Worm (Caenorhabditis elegans): ENCODE data around the gene Y47D7A.18.

Y47D7A.18 gene

ce11 chrV:4377622-4378021 lies 39.0 kb downstream of the Y47D7A.18 start, which contains the start of gene F32D1.8:
Gene F32D1.8 (minus strand): TSS chrV:4377722.
- TF ChIP-seq ceh-13 (GFP tag; optimal IDR thresholded peaks at IDR 0.05): no peak
- TF ChIP-seq ceh-36 (tag; optimal IDR thresholded peaks at IDR 0.05): no peak
- no peak for TF ChIP-seq hmbx-1 (tag; optimal IDR thresholded peaks at IDR 0.05)
- no peak for TF ChIP-seq flt-1 (GFP tag; IDR thresholded peaks at IDR 0.05)
- TF ChIP-seq aly-1 (tag; optimal IDR thresholded peaks at IDR 0.05): no peak
- no peak for TF ChIP-seq hmg-4 (GFP tag; optimal IDR thresholded peaks at IDR 0.05)
- TF ChIP-seq tra-4 (tag; optimal IDR thresholded peaks at IDR 0.05): no peak
- no peak for TF ChIP-seq scrt-1 (GFP tag; IDR thresholded peaks at IDR 0.05)
- no peak for TF ChIP-seq ama-1 (optimal IDR thresholded peaks at IDR 0.05)
- TF ChIP-seq tbx-11 (GFP tag; IDR thresholded peaks at IDR 0.05): no peak
- TF ChIP-seq sea-1 (GFP tag; conservative IDR thresholded peaks at IDR 0.05): no peak
- TF ChIP-seq pes-1 (GFP tag; IDR thresholded peaks at IDR 0.05): no peak
- TF ChIP-seq B0310.2 (tag; optimal IDR thresholded peaks at IDR 0.05): no peak
- TF ChIP-seq F13C5.2 (tag; optimal IDR thresholded peaks at IDR 0.05): no peak
- TF ChIP-seq hnd-1 (tag; optimal IDR thresholded peaks at IDR 0.05): no peak

ce11 chrV:4375807-4376564 lies 40.6 kb downstream of the Y47D7A.18 start, which contains the start of gene F32D1.7:
Gene F32D1.7 (minus strand): TSS chrV:4376173.
- no peak for TF ChIP-seq scrt-1 (GFP tag; IDR thresholded peaks at IDR 0.05)
- TF ChIP-seq sea-1 (GFP tag; conservative IDR thresholded peaks at IDR 0.05): no peak
- no peak for TF ChIP-seq tra-4 (tag; optimal IDR thresholded peaks at IDR 0.05)
- TF ChIP-seq flt-1 (GFP tag; IDR thresholded peaks at IDR 0.05): no peak
- TF ChIP-seq tbx-11 (GFP tag; IDR thresholded peaks at IDR 0.05): no peak
- TF ChIP-seq pes-1 (GFP tag; IDR thresholded peaks at IDR 0.05): no peak
- TF ChIP-seq ama-1 (optimal IDR thresholded peaks at IDR 0.05): no peak
- no peak for TF ChIP-seq ceh-13 (GFP tag; optimal IDR thresholded peaks at IDR 0.05)
- no peak for TF ChIP-seq tbx-37 (GFP tag; conservative IDR thresholded peaks at IDR 0.05)

ce11 chrV:4374625-4375024 lies 42.0 kb downstream of the Y47D7A.18 start, which contains the start of gene neg-1:
Gene neg-1 (minus strand): TSS chrV:4374874.
- TF ChIP-seq pes-1 (GFP tag; IDR thresholded peaks at IDR 0.05) (no peak), F13C5.2 (tag; optimal IDR thresholded peaks at IDR 0.05) (no peak), ceh-36 (tag; optimal IDR thresholded peaks at IDR 0.05) (no peak), hmbx-1 (tag; optimal IDR thresholded peaks at IDR 0.05) (no peak), ets-7 (tag; optimal IDR thresholded peaks at IDR 0.05) (no peak), tbx-11 (GFP tag; IDR thresholded peaks at IDR 0.05) (no peak), hnd-1 (tag; optimal IDR thresholded peaks at IDR 0.05) (no peak), sea-1 (GFP tag; conservative IDR thresholded peaks at IDR 0.05) (no peak), hmg-4 (GFP tag; optimal IDR thresholded peaks at IDR 0.05) (no peak), scrt-1 (GFP tag; IDR thresholded peaks at IDR 0.05) (no peak), aly-1 (tag; optimal IDR thresholded peaks at IDR 0.05) (no peak), flt-1 (GFP tag; IDR thresholded peaks at IDR 0.05) (no peak), ceh-13 (GFP tag; optimal IDR thresholded peaks at IDR 0.05) (no peak), B0310.2 (tag; optimal IDR thresholded peaks at IDR 0.05) (no peak)

ce11 chrV:4373656-4374055 lies 43.0 kb downstream of the Y47D7A.18 start:
- TF ChIP-seq scrt-1 (GFP tag; IDR thresholded peaks at IDR 0.05) (no peak), pes-1 (GFP tag; IDR thresholded peaks at IDR 0.05) (no peak), sea-1 (GFP tag; conservative IDR thresholded peaks at IDR 0.05) (no peak), hmbx-1 (tag; optimal IDR thresholded peaks at IDR 0.05) (no peak), ama-1 (optimal IDR thresholded peaks at IDR 0.05) (no peak), tra-4 (tag; optimal IDR thresholded peaks at IDR 0.05) (no peak), aly-1 (tag; optimal IDR thresholded peaks at IDR 0.05) (no peak), F13C5.2 (tag; optimal IDR thresholded peaks at IDR 0.05) (no peak), tbx-37 (GFP tag; conservative IDR thresholded peaks at IDR 0.05) (no peak), ets-7 (tag; optimal IDR thresholded peaks at IDR 0.05) (no peak)

DNA sequence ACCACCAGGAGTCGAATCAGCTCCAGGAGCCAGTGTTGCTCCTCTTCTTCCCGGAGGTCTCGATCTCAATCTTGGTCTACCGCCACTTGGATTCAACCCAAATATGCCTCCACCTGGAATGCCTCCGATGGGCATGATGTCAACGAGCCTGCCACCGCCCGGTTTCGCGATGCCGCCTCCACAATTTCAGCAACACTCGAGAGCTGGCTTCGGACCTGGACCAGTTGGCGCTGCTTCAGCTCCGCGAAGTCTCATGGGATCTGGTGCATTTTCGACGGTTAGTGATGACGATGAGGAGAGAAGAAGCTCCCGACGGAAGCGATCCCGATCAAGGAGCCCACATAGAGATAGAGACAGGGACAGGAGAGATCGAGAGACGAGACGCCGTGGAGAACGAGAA lies 43.6 kb downstream of the Y47D7A.18 start:
- TF ChIP-seq sea-1 (GFP tag; conservative IDR thresholded peaks at IDR 0.05): no peak
- TF ChIP-seq ceh-13 (GFP tag; optimal IDR thresholded peaks at IDR 0.05): no peak
- TF ChIP-seq hnd-1 (tag; optimal IDR thresholded peaks at IDR 0.05): no peak
- TF ChIP-seq tra-4 (tag; optimal IDR thresholded peaks at IDR 0.05): no peak
- no peak for TF ChIP-seq pes-1 (GFP tag; IDR thresholded peaks at IDR 0.05)
- TF ChIP-seq hmbx-1 (tag; optimal IDR thresholded peaks at IDR 0.05): no peak
- no peak for TF ChIP-seq tbx-37 (GFP tag; conservative IDR thresholded peaks at IDR 0.05)
- TF ChIP-seq tbx-11 (GFP tag; IDR thresholded peaks at IDR 0.05): no peak
- TF ChIP-seq ama-1 (optimal IDR thresholded peaks at IDR 0.05): no peak
- TF ChIP-seq aly-1 (tag; optimal IDR thresholded peaks at IDR 0.05): no peak
- no peak for TF ChIP-seq F13C5.2 (tag; optimal IDR thresholded peaks at IDR 0.05)
- no peak for TF ChIP-seq scrt-1 (GFP tag; IDR thresholded peaks at IDR 0.05)
- no peak for TF ChIP-seq ets-7 (tag; optimal IDR thresholded peaks at IDR 0.05)
- TF ChIP-seq hmg-4 (GFP tag; optimal IDR thresholded peaks at IDR 0.05): no peak
- no peak for TF ChIP-seq ceh-36 (tag; optimal IDR thresholded peaks at IDR 0.05)
- TF ChIP-seq flt-1 (GFP tag; IDR thresholded peaks at IDR 0.05): no peak
- TF ChIP-seq B0310.2 (tag; optimal IDR thresholded peaks at IDR 0.05): no peak

ce11 chrV:4371309-4371933 lies 45.2 kb downstream of the Y47D7A.18 start, which contains the start of the genes gmpr-1 and fipp-1:
Gene gmpr-1 (minus strand): TSS chrV:4371383.
Gene fipp-1 (plus strand): TSS chrV:4371807.
- no peak for TF ChIP-seq scrt-1 (GFP tag; IDR thresholded peaks at IDR 0.05)
- no peak for TF ChIP-seq tra-4 (tag; optimal IDR thresholded peaks at IDR 0.05)
- TF ChIP-seq tbx-37 (GFP tag; conservative IDR thresholded peaks at IDR 0.05): no peak
- TF ChIP-seq sea-1 (GFP tag; conservative IDR thresholded peaks at IDR 0.05): no peak
- no peak for TF ChIP-seq ceh-13 (GFP tag; optimal IDR thresholded peaks at IDR 0.05)
- TF ChIP-seq hmg-4 (GFP tag; optimal IDR thresholded peaks at IDR 0.05): no peak
- TF ChIP-seq flt-1 (GFP tag; IDR thresholded peaks at IDR 0.05): no peak
- no peak for TF ChIP-seq F13C5.2 (tag; optimal IDR thresholded peaks at IDR 0.05)
- no peak for TF ChIP-seq ama-1 (optimal IDR thresholded peaks at IDR 0.05)
- TF ChIP-seq hnd-1 (tag; optimal IDR thresholded peaks at IDR 0.05): no peak

- TF ChIP-seq aly-1 (tag; optimal IDR thresholded peaks at IDR 0.05) (no peak), tra-4 (tag; optimal IDR thresholded peaks at IDR 0.05) (no peak), ama-1 (optimal IDR thresholded peaks at IDR 0.05) (no peak), hmbx-1 (tag; optimal IDR thresholded peaks at IDR 0.05) (no peak), flt-1 (GFP tag; IDR thresholded peaks at IDR 0.05) (no peak), hmg-4 (GFP tag; optimal IDR thresholded peaks at IDR 0.05) (no peak), B0310.2 (tag; optimal IDR thresholded peaks at IDR 0.05) (no peak)
Observed at ce11 chrV:4370515-4370914, 46.1 kb downstream of the Y47D7A.18 start.
